Worm (Caenorhabditis elegans) whole organism, early embryonic: ENCODE data around the gene F14H8.8.

Experiments used
- ceh-13 ChIP-seq: fragments of 200-800 bp; sonication (Bioruptor generic); optimal IDR thresholded peaks from 2 replicates; lab custom pipeline; 2018; ENCODE audit warnings: mild to moderate bottlenecking, missing genetic modification characterization, missing compliant biosample characterization
- flt-1 ChIP-seq: fragments of 200-800 bp; sonication (Bioruptor generic); IDR thresholded peaks from 2 replicates; pipeline ENCODE4 v1.3.6; 2022; ENCODE audit warnings: missing genetic modification characterization, missing compliant biosample characterization
- hnd-1 ChIP-seq: sonication (generic microtip); optimal IDR thresholded peaks from 2 replicates; lab custom pipeline; 2016; ENCODE audit warnings: missing genetic modification characterization, missing compliant biosample characterization

Gene F14H8.8

ce11 chrV:15078560-15078959 is 49.3 kb downstream of the F14H8.8 start:
- TF ChIP-seq ceh-13 (GFP tag; lab: Kevin White, UChicago) = no peak
- TF ChIP-seq flt-1 = no peak
- no peak for TF ChIP-seq hnd-1 (tag; lab: Kevin White, UChicago)
